Fruit fly (Drosophila melanogaster) whole organism, wandering third instar larva: ENCODE measurements around the gene CG14270.

Experiments used
- Abd-B ChIP-seq: fragments of >200 bp; optimal IDR thresholded peaks from 2 replicates; lab custom pipeline; 2017; ENCODE audit warnings: missing biosample characterization, missing genetic modification characterization
- CG32264 ChIP-seq: fragments of 200-800 bp; sonication (Bioruptor generic); optimal IDR thresholded peaks from 2 replicates; lab custom pipeline; 2016; ENCODE audit warnings: missing biosample characterization, missing genetic modification characterization
- CG9705 ChIP-seq: fragments of 200-800 bp; sonication (Bioruptor generic); optimal IDR thresholded peaks from 2 replicates; lab custom pipeline; 2018; ENCODE audit warnings: missing biosample characterization, mild to moderate bottlenecking, missing genetic modification characterization
- CrebA ChIP-seq: fragments of 200-800 bp; sonication (Bioruptor generic); optimal IDR thresholded peaks from 2 replicates; lab custom pipeline; 2016; ENCODE audit warnings: missing biosample characterization, mild to moderate bottlenecking, missing genetic modification characterization, borderline replicate concordance
- Dfd ChIP-seq: fragments of >200 bp; optimal IDR thresholded peaks from 2 replicates; lab custom pipeline; 2017; ENCODE audit warnings: missing biosample characterization, missing genetic modification characterization
- GATAd ChIP-seq: sonication (Bioruptor generic); optimal IDR thresholded peaks from 2 replicates; lab custom pipeline; 2016; ENCODE audit warnings: missing biosample characterization, missing genetic modification characterization
- HLH106 ChIP-seq: fragments of 200-800 bp; optimal IDR thresholded peaks from 3 replicates; lab custom pipeline; 2019; ENCODE audit warnings: missing biosample characterization, mild to moderate bottlenecking, missing genetic modification characterization, moderate library complexity
- Hr78 ChIP-seq: fragments of >200 bp; optimal IDR thresholded peaks from 2 replicates; lab custom pipeline; 2017; ENCODE audit warnings: missing biosample characterization, missing genetic modification characterization
- Jra ChIP-seq: sonication (Bioruptor generic); optimal IDR thresholded peaks from 2 replicates; lab custom pipeline; 2016; ENCODE audit warnings: missing biosample characterization, missing genetic modification characterization
- Mio ChIP-seq: sonication (Bioruptor generic); optimal IDR thresholded peaks from 2 replicates; lab custom pipeline; 2016; ENCODE audit warnings: missing biosample characterization, missing genetic modification characterization
- Myc ChIP-seq: fragments of >200 bp; optimal IDR thresholded peaks from 2 replicates; lab custom pipeline; 2017
- N ChIP-seq: fragments of >200 bp; optimal IDR thresholded peaks from 2 replicates; lab custom pipeline; 2018; ENCODE audit warnings: missing biosample characterization, missing external identifiers, missing genetic modification characterization
- OdsH ChIP-seq: fragments of 200-800 bp; sonication (Bioruptor generic); optimal IDR thresholded peaks from 2 replicates; lab custom pipeline; 2016; ENCODE audit warnings: missing biosample characterization, mild to moderate bottlenecking, missing genetic modification characterization
- Rel ChIP-seq, 2 experiments: fragments of 200-800 bp; sonication (Bioruptor generic) in 1 of 2; optimal IDR thresholded peaks; 2 replicates in 1 of 2; 3 replicates in 1 of 2; lab custom pipeline; 2016 to 2019; ENCODE audit warnings: mild to moderate bottlenecking in 2 of 2, missing biosample characterization in 2 of 2, missing genetic modification characterization in 2 of 2, moderate library complexity in 1 of 2
- Sp1 ChIP-seq: fragments of 200-800 bp; sonication (Bioruptor generic); optimal IDR thresholded peaks from 3 replicates; lab custom pipeline; 2019; ENCODE audit warnings: missing biosample characterization, mild to moderate bottlenecking, missing genetic modification characterization, moderate library complexity
- Vsx2 ChIP-seq: fragments of 200-300, 225-300 bp; sonication (Bioruptor generic); optimal IDR thresholded peaks from 2 replicates; lab custom pipeline; 2018; ENCODE audit warnings: missing biosample characterization, missing genetic modification characterization; ENCODE audit not compliant: partially characterized antibody
- br ChIP-seq: fragments of 200-800 bp; sonication (Bioruptor generic); optimal IDR thresholded peaks from 2 replicates; lab custom pipeline; 2016; ENCODE audit warnings: missing biosample characterization, missing genetic modification characterization
- dl ChIP-seq, 2 experiments: fragments of 175-275, 200-275 bp in 1 of 2; fragments of 200-275 bp in 1 of 2; sonication (Bioruptor generic); optimal IDR thresholded peaks; lab custom pipeline; 2018; ENCODE audit warnings: mild to moderate bottlenecking in 2 of 2, missing biosample characterization in 2 of 2, missing genetic modification characterization in 2 of 2, moderate library complexity in 2 of 2; ENCODE audit not compliant: partially characterized antibody in 2 of 2, insufficient read depth in 1 of 2
- dmrt93B ChIP-seq: fragments of 200-800 bp; sonication (Bioruptor generic); optimal IDR thresholded peaks from 2 replicates; lab custom pipeline; 2018; ENCODE audit warnings: missing biosample characterization, mild to moderate bottlenecking, missing genetic modification characterization
- ey ChIP-seq: fragments of 200-800 bp; sonication (Bioruptor generic); optimal IDR thresholded peaks from 2 replicates; lab custom pipeline; 2016; ENCODE audit warnings: missing biosample characterization, missing genetic modification characterization
- foxo ChIP-seq, 2 experiments: fragments of 200-800 bp; sonication (Bioruptor generic); optimal IDR thresholded peaks; 2 replicates in 1 of 2; 3 replicates in 1 of 2; lab custom pipeline; 2016 to 2017; ENCODE audit warnings: missing biosample characterization in 2 of 2, missing genetic modification characterization in 2 of 2
- fru ChIP-seq: fragments of 200-800 bp; sonication (Bioruptor generic); optimal IDR thresholded peaks from 3 replicates; lab custom pipeline; 2016; ENCODE audit warnings: missing biosample characterization, mild to moderate bottlenecking, missing genetic modification characterization
- h ChIP-seq: fragments of 200-800 bp; sonication (Bioruptor generic); optimal IDR thresholded peaks from 3 replicates; lab custom pipeline; 2016; ENCODE audit warnings: missing biosample characterization, mild to moderate bottlenecking, missing genetic modification characterization
- jim ChIP-seq: fragments of 175-275, 200-325 bp; sonication (Bioruptor generic); optimal IDR thresholded peaks from 2 replicates; lab custom pipeline; 2016; ENCODE audit warnings: missing biosample characterization, mild to moderate bottlenecking, missing genetic modification characterization
- pan ChIP-seq: fragments of >200 bp; optimal IDR thresholded peaks from 2 replicates; lab custom pipeline; 2017
- psq ChIP-seq: fragments of 200-800 bp; sonication (Bioruptor generic); optimal IDR thresholded peaks from 3 replicates; lab custom pipeline; 2017; ENCODE audit warnings: missing biosample characterization, mild to moderate bottlenecking, missing genetic modification characterization, moderate library complexity
- rgr ChIP-seq: fragments of 200-800 bp; sonication (Bioruptor generic); optimal IDR thresholded peaks from 3 replicates; lab custom pipeline; 2016; ENCODE audit warnings: missing biosample characterization, mild to moderate bottlenecking, missing genetic modification characterization
- sage ChIP-seq: fragments of 200-800 bp; sonication (Bioruptor generic); optimal IDR thresholded peaks from 2 replicates; lab custom pipeline; 2016; ENCODE audit warnings: missing biosample characterization, mild to moderate bottlenecking, missing genetic modification characterization
- sv ChIP-seq: fragments of 200-800 bp; sonication (Bioruptor generic); optimal IDR thresholded peaks from 3 replicates; lab custom pipeline; 2016; ENCODE audit warnings: missing biosample characterization, missing genetic modification characterization
- usp ChIP-seq: fragments of >200 bp; optimal IDR thresholded peaks from 2 replicates; lab custom pipeline; 2017; ENCODE audit warnings: missing biosample characterization, missing genetic modification characterization
- woc ChIP-seq: sonication (Bioruptor generic); optimal IDR thresholded peaks from 2 replicates; lab custom pipeline; 2016; ENCODE audit warnings: missing biosample characterization, mild to moderate bottlenecking, missing genetic modification characterization

The CG14270 gene

dm6 chrX:3458491-3458890 is 26.7 kb downstream of the CG14270 start:
- TF ChIP-seq rgr = no peak
- TF ChIP-seq sage (GFP tag; lab: Kevin White, UChicago) = no peak
- TF ChIP-seq psq (GFP tag; lab: Kevin White, UChicago) = no peak
- TF ChIP-seq br (GFP tag; lab: Kevin White, UChicago) = no peak
- no peak for TF ChIP-seq Abd-B (GFP tag; lab: Kevin White, UChicago)

- TF ChIP-seq Rel (GFP tag; optimal IDR thresholded peaks at IDR 0.05; lab: Kevin White, UChicago) (no peak), Rel (tag; optimal IDR thresholded peaks at IDR 0.05; lab: Kevin White, UChicago) (no peak), Myc (lab: Kevin White, UChicago) (no peak), Sp1 (GFP tag; lab: Kevin White, UChicago) (no peak), CrebA (no peak), pan (no peak), sage (GFP tag; lab: Kevin White, UChicago) (no peak), h (no peak), sv (GFP tag; lab: Kevin White, UChicago) (no peak), HLH106 (tag; lab: Kevin White, UChicago) (no peak), Abd-B (GFP tag; lab: Kevin White, UChicago) (no peak), woc (GFP tag; lab: Kevin White, UChicago) (no peak), fru (no peak), OdsH (GFP tag; lab: Kevin White, UChicago) (no peak), dmrt93B (GFP tag; lab: Kevin White, UChicago) (no peak), CG32264 (no peak), jim (no peak), foxo (GFP tag; optimal IDR thresholded peaks at IDR 0.05; lab: Kevin White, UChicago) (no peak), ey (no peak), usp (GFP tag; lab: Kevin White, UChicago) (no peak)
Measured at dm6 chrX:3457518-3457917, 27.7 kb downstream of the CG14270 start.

DNA sequence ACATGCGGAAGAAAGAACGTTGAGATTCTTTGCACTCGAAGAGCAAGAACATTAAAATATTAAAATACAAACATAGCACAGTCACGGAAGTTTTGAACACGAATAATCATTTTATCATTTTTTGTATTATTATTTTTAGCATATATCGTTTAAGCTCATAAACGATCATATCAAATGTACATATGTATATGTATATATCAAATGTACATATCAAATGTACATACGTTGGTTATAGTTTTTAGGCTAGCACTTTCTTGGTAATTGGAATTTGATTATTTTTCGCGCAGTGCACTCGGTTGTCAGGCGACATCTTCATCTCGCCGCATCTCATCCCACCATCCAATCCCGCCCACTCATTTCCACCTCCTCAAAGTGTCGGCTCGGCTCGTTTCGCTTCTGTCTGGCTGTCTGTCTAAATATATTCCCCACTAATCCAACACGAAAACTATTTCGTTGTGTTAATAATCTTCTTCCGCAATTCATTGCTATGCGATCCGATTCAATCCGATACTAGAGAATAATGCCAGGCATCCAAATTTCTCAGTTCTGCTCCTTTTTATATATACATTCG is 29.7 kb downstream of the CG14270 start:
- TF ChIP-seq Dfd (GFP tag; lab: Kevin White, UChicago) = no peak
- TF ChIP-seq psq (GFP tag; lab: Kevin White, UChicago) = no peak
- TF ChIP-seq fru = no peak
- no peak for TF ChIP-seq Hr78 (GFP tag; lab: Kevin White, UChicago)
- no peak for TF ChIP-seq pan
- no peak for TF ChIP-seq OdsH (GFP tag; lab: Kevin White, UChicago)
- TF ChIP-seq sage (GFP tag; lab: Kevin White, UChicago) = no peak
- no peak for TF ChIP-seq h
- TF ChIP-seq Myc (lab: Kevin White, UChicago) = no peak
- no peak for TF ChIP-seq usp (GFP tag; lab: Kevin White, UChicago)
- TF ChIP-seq Mio (GFP tag; lab: Kevin White, UChicago) = no peak
- no peak for TF ChIP-seq dl (GFP tag; optimal IDR thresholded peaks at IDR 0.05; lab: Kevin White, UChicago; ENCODE audit: insufficient read depth in 1 of 2, partially characterized antibody in 2 of 2)
- TF ChIP-seq CrebA = no peak
- no peak for TF ChIP-seq Vsx2 (GFP tag; lab: Kevin White, UChicago)
- no peak for TF ChIP-seq br (GFP tag; lab: Kevin White, UChicago)
- TF ChIP-seq CG9705 (GFP tag; lab: Kevin White, UChicago) = no peak
- TF ChIP-seq, all 38 proteins: peak for 0

dm6 chrX:3454715-3455114 is 30.5 kb downstream of the CG14270 start:
- TF ChIP-seq Abd-B (GFP tag; lab: Kevin White, UChicago) = no peak
- TF ChIP-seq CG32264 = no peak
- TF ChIP-seq CG9705 (GFP tag; lab: Kevin White, UChicago) = no peak
- TF ChIP-seq br (GFP tag; lab: Kevin White, UChicago) = no peak
- TF ChIP-seq psq (GFP tag; lab: Kevin White, UChicago) = no peak
- no peak for TF ChIP-seq rgr
- no peak for TF ChIP-seq N (GFP tag; lab: Kevin White, UChicago)
- no peak for TF ChIP-seq Hr78 (GFP tag; lab: Kevin White, UChicago)
- no peak for TF ChIP-seq dl (GFP tag; optimal IDR thresholded peaks at IDR 0.05; lab: Kevin White, UChicago; ENCODE audit: insufficient read depth in 1 of 2, partially characterized antibody in 2 of 2)
- no peak for TF ChIP-seq GATAd (GFP tag; lab: Kevin White, UChicago)
- no peak for TF ChIP-seq Vsx2 (GFP tag; lab: Kevin White, UChicago)
- TF ChIP-seq Myc (lab: Kevin White, UChicago) = no peak
- TF ChIP-seq jim = no peak
- no peak for TF ChIP-seq dmrt93B (GFP tag; lab: Kevin White, UChicago)
- TF ChIP-seq pan = no peak
- no peak for TF ChIP-seq h
- no peak for TF ChIP-seq Jra (GFP tag; lab: Kevin White, UChicago)
